Fruit fly (Drosophila melanogaster) whole organism, embryonic: ENCODE measurements around the gene Vha16-5.
A peak's percentile ranks its signal among the peaks of the same experiment; 100 is the strongest.

Experiments
- Ada2b ChIP-seq: fragments of 200-800 bp; sonication (Bioruptor generic); IDR thresholded peaks from 2 replicates; pipeline ENCODE4 v1.3.6; 2022; ENCODE audit warnings: missing biosample characterization, missing genetic modification characterization
- BEAF-32 ChIP-seq: fragments of 200-800 bp; sonication (Bioruptor generic); optimal IDR thresholded peaks from 3 replicates; lab custom pipeline; 2017; ENCODE audit warnings: missing biosample characterization, missing genetic modification characterization, mild to moderate bottlenecking, moderate library complexity, missing genetic modification reagents
- CG11398 ChIP-seq: fragments of 200-800 bp; sonication (Bioruptor generic); optimal IDR thresholded peaks from 2 replicates; lab custom pipeline; 2016; ENCODE audit warnings: missing biosample characterization, missing genetic modification characterization
- CG11456 ChIP-seq: fragments of 200-800 bp; sonication (Bioruptor generic); IDR thresholded peaks from 3 replicates; pipeline ENCODE4 v1.3.6; 2022; ENCODE audit warnings: missing biosample characterization, missing genetic modification characterization
- CG12104 ChIP-seq: fragments of 200-800 bp; sonication (Bioruptor generic); optimal IDR thresholded peaks from 3 replicates; lab custom pipeline; 2016; ENCODE audit warnings: missing biosample characterization, missing genetic modification characterization
- CG17829 ChIP-seq: fragments of 200-800 bp; optimal IDR thresholded peaks from 2 replicates; lab custom pipeline; 2019; ENCODE audit warnings: missing biosample characterization, mild to moderate bottlenecking, missing genetic modification characterization, moderate library complexity
- CG18476 ChIP-seq: fragments of 200-800 bp; sonication (Bioruptor generic); optimal IDR thresholded peaks from 2 replicates; lab custom pipeline; 2016; ENCODE audit warnings: missing biosample characterization, mild to moderate bottlenecking, missing genetic modification characterization
- CG2712 ChIP-seq: fragments of 200-800 bp; optimal IDR thresholded peaks from 3 replicates; lab custom pipeline; 2019; ENCODE audit warnings: missing biosample characterization, mild to moderate bottlenecking, missing genetic modification characterization, moderate library complexity
- CG30403 ChIP-seq: fragments of 200-800 bp; sonication (Bioruptor generic); optimal IDR thresholded peaks from 3 replicates; lab custom pipeline; 2016; ENCODE audit warnings: missing biosample characterization, missing genetic modification characterization
- CG34422 ChIP-seq: fragments of 200-800 bp; sonication (Bioruptor generic); IDR thresholded peaks from 3 replicates; pipeline ENCODE4 v1.3.6; 2022; ENCODE audit warnings: missing biosample characterization, missing genetic modification characterization
- CG3847 ChIP-seq: fragments of 200-800 bp; sonication (Bioruptor generic); IDR thresholded peaks from 2 replicates; pipeline ENCODE4 v1.3.6; 2022; ENCODE audit warnings: missing biosample characterization, missing genetic modification characterization
- CG4424 ChIP-seq: fragments of 200-800 bp; sonication (Bioruptor generic); optimal IDR thresholded peaks from 3 replicates; lab custom pipeline; 2016; ENCODE audit warnings: missing biosample characterization, missing genetic modification characterization
- CG4617 ChIP-seq: fragments of 200-800 bp; sonication (Bioruptor generic); optimal IDR thresholded peaks from 3 replicates; lab custom pipeline; 2016; ENCODE audit warnings: missing biosample characterization, missing genetic modification characterization, borderline replicate concordance
- CG6272 ChIP-seq: fragments of 200-800 bp; sonication (Bioruptor generic); IDR thresholded peaks from 2 replicates; pipeline ENCODE4 v1.3.6; 2022; ENCODE audit warnings: missing biosample characterization, missing genetic modification characterization
- CG7786 ChIP-seq: fragments of 200-800 bp; sonication (Bioruptor generic); optimal IDR thresholded peaks from 2 replicates; lab custom pipeline; 2016; ENCODE audit warnings: missing biosample characterization, missing genetic modification characterization
- CG8359 ChIP-seq: fragments of 200-800 bp; sonication (Bioruptor generic); optimal IDR thresholded peaks from 2 replicates; lab custom pipeline; 2017; ENCODE audit warnings: missing biosample characterization, mild to moderate bottlenecking, missing genetic modification characterization, borderline replicate concordance
- CG9437 ChIP-seq: fragments of 200-800 bp; sonication (Bioruptor generic); optimal IDR thresholded peaks from 2 replicates; lab custom pipeline; 2018; ENCODE audit warnings: missing biosample characterization, mild to moderate bottlenecking, missing genetic modification characterization
- CG9609 ChIP-seq: fragments of 200-800 bp; sonication (Bioruptor generic); optimal IDR thresholded peaks from 3 replicates; lab custom pipeline; 2016; ENCODE audit warnings: missing biosample characterization, missing genetic modification characterization
- CG9797 ChIP-seq: fragments of 200-800 bp; sonication (Bioruptor generic); optimal IDR thresholded peaks from 3 replicates; lab custom pipeline; 2018; ENCODE audit warnings: missing biosample characterization, mild to moderate bottlenecking, missing genetic modification characterization
- CoRest ChIP-seq: fragments of 200-800 bp; sonication (Bioruptor generic); optimal IDR thresholded peaks from 3 replicates; lab custom pipeline; 2018; ENCODE audit warnings: missing biosample characterization, mild to moderate bottlenecking, missing genetic modification characterization, moderate library complexity
- Dad ChIP-seq: fragments of 200-800 bp; sonication (Bioruptor generic); optimal IDR thresholded peaks from 3 replicates; lab custom pipeline; 2016; ENCODE audit warnings: missing biosample characterization, missing genetic modification characterization
- Dll ChIP-seq: fragments of 200-800 bp; sonication (Bioruptor generic); IDR thresholded peaks from 4 replicates; pipeline ENCODE4 v1.3.6; 2022; ENCODE audit warnings: missing biosample characterization, missing genetic modification characterization; ENCODE audit not compliant: partially characterized antibody
- Ets65A ChIP-seq: fragments of 200-800 bp; sonication (Bioruptor generic); peaks from one replicate; lab custom pipeline; 2016; ENCODE audit warnings: missing biosample characterization, missing genetic modification characterization
- Ets97D ChIP-seq: fragments of 200-800 bp; sonication (Bioruptor generic); optimal IDR thresholded peaks from 3 replicates; lab custom pipeline; 2016; ENCODE audit warnings: missing biosample characterization, missing genetic modification characterization
- Fer1 ChIP-seq: fragments of 200-800 bp; sonication (Bioruptor generic); optimal IDR thresholded peaks from 2 replicates; lab custom pipeline; 2017; ENCODE audit warnings: missing biosample characterization, mild to moderate bottlenecking, missing genetic modification characterization
- HmgZ ChIP-seq: fragments of 200-800 bp; sonication (Bioruptor generic); optimal IDR thresholded peaks from 2 replicates; lab custom pipeline; 2018; ENCODE audit warnings: missing biosample characterization, mild to moderate bottlenecking, missing genetic modification characterization
- Myb ChIP-seq: fragments of 200-800 bp; sonication (Bioruptor generic); optimal IDR thresholded peaks from 2 replicates; lab custom pipeline; 2016; ENCODE audit warnings: missing biosample characterization, missing genetic modification characterization
- NC2β ChIP-seq: fragments of 200-800 bp; sonication (Bioruptor generic); optimal IDR thresholded peaks from 2 replicates; lab custom pipeline; 2016; ENCODE audit warnings: missing biosample characterization, missing genetic modification characterization
- Opbp ChIP-seq: fragments of 200-800 bp; sonication (Bioruptor generic); IDR thresholded peaks from 3 replicates; pipeline ENCODE4 v1.3.6; 2022; ENCODE audit warnings: missing biosample characterization, missing genetic modification characterization; ENCODE audit not compliant: partially characterized antibody
- Pdp1 ChIP-seq, 2 experiments: fragments of 200-800 bp; sonication (Bioruptor generic); optimal IDR thresholded peaks; 3 replicates each; lab custom pipeline; 2016; ENCODE audit warnings: missing biosample characterization in 2 of 2, missing genetic modification characterization in 2 of 2, mild to moderate bottlenecking in 1 of 2, moderate library complexity in 1 of 2
- Sox102F ChIP-seq: fragments of 200-800 bp; sonication (Bioruptor generic); optimal IDR thresholded peaks from 2 replicates; lab custom pipeline; 2018; ENCODE audit warnings: missing biosample characterization, mild to moderate bottlenecking, missing genetic modification characterization, moderate library complexity
- bcd ChIP-seq: fragments of 200-800 bp; sonication (Bioruptor generic); optimal IDR thresholded peaks from 2 replicates; lab custom pipeline; 2017; ENCODE audit warnings: missing biosample characterization, mild to moderate bottlenecking, missing genetic modification characterization
- bsh ChIP-seq, 2 experiments: fragments of 200-800 bp; sonication (Bioruptor generic); optimal IDR thresholded peaks; 2 replicates each; lab custom pipeline; 2017 to 2018; ENCODE audit warnings: mild to moderate bottlenecking in 2 of 2, missing biosample characterization in 2 of 2, missing genetic modification characterization in 2 of 2, moderate library complexity in 1 of 2
- chm ChIP-seq: fragments of 200-800 bp; sonication (Bioruptor generic); IDR thresholded peaks from 2 replicates; pipeline ENCODE4 v1.3.6; 2022; ENCODE audit warnings: missing biosample characterization, missing genetic modification characterization
- dmrt11E ChIP-seq: fragments of 200-800 bp; sonication (Bioruptor generic); optimal IDR thresholded peaks from 3 replicates; lab custom pipeline; 2018; ENCODE audit warnings: missing biosample characterization, mild to moderate bottlenecking, missing genetic modification characterization, moderate library complexity
- fd96Cb ChIP-seq: fragments of 200-800 bp; sonication (Bioruptor generic); optimal IDR thresholded peaks from 2 replicates; lab custom pipeline; 2018; ENCODE audit warnings: missing biosample characterization, mild to moderate bottlenecking, missing genetic modification characterization, moderate library complexity
- grau ChIP-seq: fragments of 200-800 bp; optimal IDR thresholded peaks from 3 replicates; lab custom pipeline; 2019; ENCODE audit warnings: missing biosample characterization, mild to moderate bottlenecking, missing genetic modification characterization, moderate library complexity
- gro ChIP-seq: fragments of 200-800 bp; sonication (Bioruptor generic); optimal IDR thresholded peaks from 2 replicates; lab custom pipeline; 2016; ENCODE audit warnings: missing biosample characterization, missing genetic modification characterization
- her ChIP-seq: fragments of 200-800 bp; sonication (Bioruptor generic); optimal IDR thresholded peaks from 2 replicates; lab custom pipeline; 2016; ENCODE audit warnings: missing biosample characterization, missing genetic modification characterization
- lilli ChIP-seq: fragments of 200-800 bp; sonication (Bioruptor generic); optimal IDR thresholded peaks from 3 replicates; lab custom pipeline; 2016; ENCODE audit warnings: missing biosample characterization, missing genetic modification characterization
- nmo ChIP-seq: fragments of 200-800 bp; sonication (Bioruptor generic); optimal IDR thresholded peaks from 2 replicates; lab custom pipeline; 2018; ENCODE audit warnings: missing biosample characterization, mild to moderate bottlenecking, missing genetic modification characterization, moderate library complexity
- pan ChIP-seq, 4 experiments: fragments of >200 bp in 3 of 4; fragments of 200-800 bp in 1 of 4; sonication (Bioruptor generic) in 1 of 4; optimal IDR thresholded peaks in 3 of 4; IDR thresholded peaks in 1 of 4; 2 replicates each; pipeline versions ENCODE4 v1.3.6 to Lab custom; 2017 to 2022; ENCODE audit warnings: missing biosample characterization in 2 of 4, missing genetic modification characterization in 2 of 4, mixed read lengths in 1 of 4
- phol ChIP-seq: fragments of 200-800 bp; sonication (Bioruptor generic); optimal IDR thresholded peaks from 3 replicates; lab custom pipeline; 2018; ENCODE audit warnings: missing biosample characterization, mild to moderate bottlenecking, missing genetic modification characterization, moderate library complexity
- pita ChIP-seq: fragments of 200-800 bp; sonication (Bioruptor generic); optimal IDR thresholded peaks from 2 replicates; lab custom pipeline; 2017; ENCODE audit warnings: missing biosample characterization, mild to moderate bottlenecking, missing genetic modification characterization
- shn ChIP-seq: fragments of 200-800 bp; sonication (Bioruptor generic); optimal IDR thresholded peaks from 3 replicates; lab custom pipeline; 2016; ENCODE audit warnings: missing biosample characterization, missing genetic modification characterization
- stwl ChIP-seq: fragments of 200-800 bp; sonication (Bioruptor generic); optimal IDR thresholded peaks from 3 replicates; lab custom pipeline; 2018; ENCODE audit warnings: missing biosample characterization, mild to moderate bottlenecking, missing genetic modification characterization, moderate library complexity
- tna ChIP-seq: fragments of 200-800 bp; sonication (Bioruptor generic); IDR thresholded peaks from 2 replicates; pipeline ENCODE4 v1.3.6; 2022; ENCODE audit warnings: missing biosample characterization, missing genetic modification characterization; ENCODE audit not compliant: partially characterized antibody
- unc-4 ChIP-seq: fragments of 200-800 bp; sonication (Bioruptor generic); IDR thresholded peaks from 2 replicates; pipeline ENCODE4 v1.3.6; 2022; ENCODE audit warnings: missing biosample characterization, missing genetic modification characterization; ENCODE audit not compliant: partially characterized antibody
- zen2 ChIP-seq: fragments of 200-800 bp; sonication (Bioruptor generic); IDR thresholded peaks from 3 replicates; pipeline ENCODE4 v1.3.6; 2022; ENCODE audit warnings: missing biosample characterization, missing genetic modification characterization; ENCODE audit not compliant: partially characterized antibody

Vha16-5 gene

DNA sequence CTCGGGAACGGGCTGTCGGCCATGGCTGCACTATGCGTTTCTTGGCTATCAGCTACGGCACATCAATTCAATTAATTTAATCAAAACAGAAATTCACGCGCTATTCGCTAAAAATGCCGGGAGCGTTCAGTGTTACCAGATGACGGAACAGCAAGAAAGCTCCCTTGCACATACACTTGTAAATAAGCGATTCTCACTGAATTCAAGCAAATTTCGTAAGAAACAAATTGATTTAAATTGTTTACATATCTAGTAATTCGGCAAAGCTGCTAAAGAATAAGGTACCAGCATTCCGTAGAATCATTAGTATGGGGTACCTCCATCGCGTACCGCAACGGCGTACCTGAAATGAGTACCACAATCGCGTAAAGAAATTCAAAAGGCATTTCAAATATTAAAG, 920 bp downstream of the Vha16-5 start, which contains the start of gene Nup107 (continued):
- peak; percentile 27 for TF ChIP-seq HmgZ (tag; lab: Kevin White, UChicago)
- no peak for TF ChIP-seq Dll (GFP tag; lab: Robert Waterston, UW)
- peak; percentile 7 for TF ChIP-seq fd96Cb (tag; lab: Kevin White, UChicago)
- TF ChIP-seq gro (GFP tag; lab: Kevin White, UChicago) = peak; percentile 41
- TF ChIP-seq CG8359 (GFP tag; lab: Kevin White, UChicago) = no peak
- TF ChIP-seq unc-4 (GFP tag; lab: Robert Waterston, UW) = 0 out of 2 replicates have a peak, but pooled peaks have one; percentile 34
- TF ChIP-seq CG2712 (tag; lab: Kevin White, UChicago) = peak; percentile 44
- peak; percentile 92 for TF ChIP-seq Ets65A (GFP tag; lab: Kevin White, UChicago)
- 0 out of 2 replicates have a peak, but pooled peaks have one; percentile 25 for TF ChIP-seq CG3847 (GFP tag; lab: Robert Waterston, UW)
- TF ChIP-seq tna (GFP tag; lab: Robert Waterston, UW) = no peak
- TF ChIP-seq dmrt11E (tag; lab: Kevin White, UChicago) = peak; percentile 26
- no peak for TF ChIP-seq CG11398 (GFP tag; lab: Kevin White, UChicago)
- peak; percentile 68 for TF ChIP-seq CG9797 (GFP tag; lab: Kevin White, UChicago)
- TF ChIP-seq CG17829 (tag; lab: Kevin White, UChicago) = peak; percentile 40
- peak; percentile 40 for TF ChIP-seq BEAF-32 (GFP tag; lab: Kevin White, UChicago)
- no peak for TF ChIP-seq Ada2b (GFP tag; lab: Robert Waterston, UW)
- no peak for TF ChIP-seq zen2 (GFP tag; lab: Robert Waterston, UW)
- no peak for TF ChIP-seq Dad (GFP tag; lab: Kevin White, UChicago)
- TF ChIP-seq phol = peak; percentile 62
- TF ChIP-seq NC2β = no peak
- no peak for TF ChIP-seq CG4424 (GFP tag; lab: Kevin White, UChicago)
- TF ChIP-seq CG9437 (GFP tag; lab: Kevin White, UChicago) = peak; percentile 59
- TF ChIP-seq pita = no peak
- peak; percentile 30 for TF ChIP-seq shn
- peak; percentile 30 for TF ChIP-seq CoRest (tag; lab: Kevin White, UChicago)
- TF ChIP-seq CG11456 = 0 out of 3 replicates have a peak, but pooled peaks have one; percentile 27
- peak in 1 of 2 experiments; percentile 52 for TF ChIP-seq Pdp1 (GFP tag; optimal IDR thresholded peaks at IDR 0.05; lab: Kevin White, UChicago)
- peak; percentile 52 for TF ChIP-seq nmo (GFP tag; lab: Kevin White, UChicago)
- peak; percentile 43; the same call in 1 of the 3 replicates for TF ChIP-seq CG34422 (GFP tag; lab: Robert Waterston, UW)
- peak in 1 of 2 experiments; percentile 13 for TF ChIP-seq bsh (GFP tag; optimal IDR thresholded peaks at IDR 0.05; lab: Kevin White, UChicago)
- peak; percentile 40 for TF ChIP-seq grau
- peak; percentile 4 for TF ChIP-seq CG9609 (GFP tag; lab: Kevin White, UChicago)
- TF ChIP-seq stwl (tag; lab: Kevin White, UChicago) = peak; percentile 29
- no peak for TF ChIP-seq pan (optimal IDR thresholded peaks at IDR 0.05; lab: Kevin White, UChicago)
- TF ChIP-seq pan (GFP tag; optimal IDR thresholded peaks at IDR 0.05 in 1 of 2, IDR thresholded peaks at IDR 0.05 in 1 of 2) = peak in 1 of 2 experiments; percentile 9
- TF ChIP-seq CG18476 = no peak
- 0 out of 3 replicates have a peak, but pooled peaks have one; percentile 39 for TF ChIP-seq Opbp (GFP tag; lab: Robert Waterston, UW)
- TF ChIP-seq chm = no peak
- peak; percentile 1 for TF ChIP-seq CG7786
- TF ChIP-seq lilli = peak; percentile 21
- TF ChIP-seq her (GFP tag; lab: Kevin White, UChicago) = peak; percentile 8
- TF ChIP-seq Myb (GFP tag; lab: Kevin White, UChicago) = peak; percentile 18
- TF ChIP-seq CG4617 (GFP tag; lab: Kevin White, UChicago) = peak; percentile 22
- TF ChIP-seq Sox102F (GFP tag; lab: Kevin White, UChicago) = peak; percentile 11
- peak; percentile 2 for TF ChIP-seq bcd
- peak; percentile 35 for TF ChIP-seq CG30403 (GFP tag; lab: Kevin White, UChicago)
- peak; percentile 8 for TF ChIP-seq Ets97D (GFP tag; lab: Kevin White, UChicago)
- peak; percentile 25; the same call in 1 of the 2 replicates for TF ChIP-seq CG6272
- no peak for TF ChIP-seq CG12104 (GFP tag; lab: Kevin White, UChicago)
- TF ChIP-seq Fer1 = no peak
